Fruit fly (Drosophila melanogaster) whole organism: ENCODE measurements around the gene CG11345.

Experiments used
- CG8478 ChIP-seq: fragments of >200 bp; optimal IDR thresholded peaks from 2 replicates; lab custom pipeline; 2018; ENCODE audit warnings: inconsistent platforms
- Dll ChIP-seq: fragments of >200 bp; optimal IDR thresholded peaks from 2 replicates; lab custom pipeline; 2017
- EcR ChIP-seq, 2 experiments: fragments of >200 bp; optimal IDR thresholded peaks; 2 replicates each; lab custom pipeline; 2017; ENCODE audit warnings: missing biosample characterization in 2 of 2, missing genetic modification characterization in 2 of 2, missing genetic modification reagents in 2 of 2
- psq ChIP-seq: fragments of >200 bp; optimal IDR thresholded peaks from 2 replicates; lab custom pipeline; 2017
- usp ChIP-seq: fragments of >200 bp; optimal IDR thresholded peaks from 2 replicates; lab custom pipeline; 2017; ENCODE audit warnings: missing biosample characterization, missing genetic modification characterization, mixed read lengths

DNA sequence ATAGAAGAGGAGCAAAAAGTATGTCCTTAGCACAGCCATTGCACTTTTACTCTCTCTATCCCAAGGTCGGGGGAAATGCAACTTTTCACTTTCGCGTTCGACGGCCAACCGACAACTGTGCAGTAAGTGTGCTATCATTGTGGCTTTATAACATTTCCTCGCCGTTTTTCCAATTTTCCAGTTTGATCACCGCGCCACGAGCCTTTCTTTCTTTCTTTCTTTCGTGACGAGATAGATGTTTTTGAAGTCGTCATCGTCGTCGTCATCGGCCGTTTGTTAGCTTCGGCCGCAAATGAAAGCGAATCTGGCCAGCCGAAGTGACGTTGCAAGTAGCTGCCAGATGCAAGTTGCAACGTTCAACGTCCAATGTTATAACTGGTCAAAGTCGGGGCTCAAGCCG is 42.4 kb upstream of the CG11345 start, which contains the start of gene CG13720:
- TF ChIP-seq Dll (lab: Kevin White, UChicago) (no peak), CG8478 (no peak), psq (no peak), usp (no peak), EcR (GFP tag; optimal IDR thresholded peaks at IDR 0.05; lab: Kevin White, UChicago) (no peak)
